Fruit fly (Drosophila melanogaster): ENCODE measurements around the gene CG12091.

Gene CG12091

DNA sequence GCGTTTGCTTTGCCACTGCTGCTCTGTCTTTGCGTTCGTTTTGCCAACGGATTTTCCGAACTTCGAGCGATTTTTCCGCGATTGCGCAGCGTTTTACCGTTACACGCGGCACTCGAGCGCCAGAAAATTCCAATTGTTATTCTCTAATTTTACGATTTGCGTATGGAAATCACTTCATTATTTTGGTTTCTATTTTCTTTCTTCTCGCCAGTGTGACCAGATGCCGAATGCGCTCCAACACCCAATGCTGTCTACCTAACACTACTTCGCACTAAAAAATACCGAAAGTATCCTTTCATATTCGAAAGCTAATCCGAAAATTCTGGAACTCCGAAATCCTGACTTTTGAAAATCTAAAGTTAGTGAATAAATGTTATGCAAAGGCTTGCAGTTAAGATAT lies 40.2 kb downstream of the CG12091 start, which contains the start of gene CG12084:
Gene CG12084, minus strand, starts transcription at position 236 of the 400 bp plus-strand sequence.
- no peak for TF ChIP-seq pan (optimal IDR thresholded peaks at IDR 0.05)
- no peak for TF ChIP-seq Hr83 (GFP tag; optimal IDR thresholded peaks at IDR 0.05; ENCODE audit: poor library complexity, severe bottlenecking)
- no peak for TF ChIP-seq dmrt93B (GFP tag; optimal IDR thresholded peaks at IDR 0.05)
- no peak for TF ChIP-seq woc (GFP tag; optimal IDR thresholded peaks at IDR 0.05)
- no peak for TF ChIP-seq fru (GFP tag; optimal IDR thresholded peaks at IDR 0.05)
- TF ChIP-seq dl (GFP tag; optimal IDR thresholded peaks at IDR 0.05; ENCODE audit: insufficient read depth in 1 of 2, partially characterized antibody in 2 of 2) = no peak
- TF ChIP-seq h (GFP tag; optimal IDR thresholded peaks at IDR 0.05) = no peak
- no peak for TF ChIP-seq br (GFP tag; optimal IDR thresholded peaks at IDR 0.05)
- TF ChIP-seq N (GFP tag; optimal IDR thresholded peaks at IDR 0.05) = no peak
- no peak for TF ChIP-seq Dfd (GFP tag; optimal IDR thresholded peaks at IDR 0.05)
- TF ChIP-seq CG9705 (GFP tag; optimal IDR thresholded peaks at IDR 0.05) = no peak
- TF ChIP-seq HLH106 (tag; optimal IDR thresholded peaks at IDR 0.05) = no peak
- no peak for TF ChIP-seq tai (GFP tag; optimal IDR thresholded peaks at IDR 0.05)
- no peak for TF ChIP-seq Dif (GFP tag; optimal IDR thresholded peaks at IDR 0.05; ENCODE audit: partially characterized antibody)
- no peak for TF ChIP-seq Jra (GFP tag; optimal IDR thresholded peaks at IDR 0.05)
- no peak for TF ChIP-seq Vsx2 (GFP tag; optimal IDR thresholded peaks at IDR 0.05; ENCODE audit: partially characterized antibody)
- TF ChIP-seq sage (GFP tag; optimal IDR thresholded peaks at IDR 0.05) = no peak
- TF ChIP-seq ey (GFP tag; optimal IDR thresholded peaks at IDR 0.05) = no peak

DNA sequence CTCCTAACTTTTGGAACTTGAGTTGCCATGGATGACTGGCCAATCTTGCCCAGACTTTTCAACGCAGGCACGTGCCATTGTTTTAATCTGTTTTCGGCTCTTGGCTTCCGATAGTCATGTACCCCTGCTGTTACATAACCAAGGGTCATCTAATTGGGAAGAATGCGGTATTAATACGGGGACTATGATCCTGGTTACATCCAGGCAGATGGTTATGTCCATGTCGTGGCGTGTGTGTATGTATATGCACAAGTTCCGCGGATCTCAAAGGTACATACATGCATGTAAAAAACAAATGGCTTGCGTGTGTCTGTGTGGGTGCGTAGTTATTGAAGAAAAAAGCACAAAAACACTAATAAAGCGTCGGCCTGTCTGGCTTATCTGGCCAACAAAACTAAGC lies 40.8 kb downstream of the CG12091 start:
- TF ChIP-seq usp (GFP tag; optimal IDR thresholded peaks at IDR 0.05) (no peak), Hr78 (GFP tag; optimal IDR thresholded peaks at IDR 0.05) (no peak), dl (GFP tag; optimal IDR thresholded peaks at IDR 0.05; ENCODE audit: insufficient read depth in 1 of 2, partially characterized antibody in 2 of 2) (no peak), Mio (GFP tag; optimal IDR thresholded peaks at IDR 0.05) (no peak), Jra (GFP tag; optimal IDR thresholded peaks at IDR 0.05) (no peak), jim (GFP tag; optimal IDR thresholded peaks at IDR 0.05) (no peak), Dfd (GFP tag; optimal IDR thresholded peaks at IDR 0.05) (no peak), Hnf4 (GFP tag; optimal IDR thresholded peaks at IDR 0.05) (no peak), Sp1 (GFP tag; optimal IDR thresholded peaks at IDR 0.05) (no peak), dsf (GFP tag; optimal IDR thresholded peaks at IDR 0.05; ENCODE audit: borderline replicate concordance) (no peak), Dif (GFP tag; optimal IDR thresholded peaks at IDR 0.05; ENCODE audit: partially characterized antibody) (no peak), woc (GFP tag; optimal IDR thresholded peaks at IDR 0.05) (no peak), HLH106 (tag; optimal IDR thresholded peaks at IDR 0.05) (no peak), pan (optimal IDR thresholded peaks at IDR 0.05) (no peak), Abd-B (GFP tag; optimal IDR thresholded peaks at IDR 0.05) (no peak), br (GFP tag; optimal IDR thresholded peaks at IDR 0.05) (no peak), fru (GFP tag; optimal IDR thresholded peaks at IDR 0.05) (no peak)

DNA sequence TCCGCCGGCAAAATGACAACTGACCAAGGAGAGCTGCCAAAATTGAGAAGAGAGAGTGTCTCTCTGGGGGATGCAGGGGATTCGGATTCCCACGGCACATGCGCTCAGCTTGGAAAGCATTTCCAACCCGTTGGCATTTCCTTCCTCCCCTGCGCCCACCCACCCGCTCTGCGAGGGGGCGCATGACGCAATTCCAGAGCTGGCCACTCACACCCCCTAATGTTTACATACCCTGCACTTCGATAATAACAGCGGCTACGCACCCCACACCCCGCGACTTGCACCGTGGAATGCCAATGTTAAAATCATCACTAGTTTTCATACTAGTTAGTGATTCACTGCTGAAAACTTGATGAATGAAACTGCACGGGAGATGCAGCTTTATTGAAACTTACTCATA lies 47.1 kb downstream of the CG12091 start, which contains the start of gene stet:
Gene stet, minus strand, starts transcription at position 25 of the 400 bp plus-strand sequence.
- TF ChIP-seq h (GFP tag; optimal IDR thresholded peaks at IDR 0.05) (no peak), Dif (GFP tag; optimal IDR thresholded peaks at IDR 0.05; ENCODE audit: partially characterized antibody) (no peak), jim (GFP tag; optimal IDR thresholded peaks at IDR 0.05) (no peak), fru (GFP tag; optimal IDR thresholded peaks at IDR 0.05) (no peak), usp (GFP tag; optimal IDR thresholded peaks at IDR 0.05) (no peak), lola (GFP tag; optimal IDR thresholded peaks at IDR 0.05) (no peak), br (GFP tag; optimal IDR thresholded peaks at IDR 0.05) (no peak), N (GFP tag; optimal IDR thresholded peaks at IDR 0.05) (no peak), CrebA (GFP tag; optimal IDR thresholded peaks at IDR 0.05; ENCODE audit: borderline replicate concordance) (no peak), CG32264 (GFP tag; optimal IDR thresholded peaks at IDR 0.05) (no peak), HLH106 (tag; optimal IDR thresholded peaks at IDR 0.05) (no peak), Rel (GFP tag; optimal IDR thresholded peaks at IDR 0.05) (no peak), Rel (tag; optimal IDR thresholded peaks at IDR 0.05) (no peak), dmrt93B (GFP tag; optimal IDR thresholded peaks at IDR 0.05) (no peak), pan (optimal IDR thresholded peaks at IDR 0.05) (no peak), Abd-B (GFP tag; optimal IDR thresholded peaks at IDR 0.05) (no peak), OdsH (GFP tag; optimal IDR thresholded peaks at IDR 0.05) (no peak), Myc (optimal IDR thresholded peaks at IDR 0.05) (no peak), foxo (GFP tag; optimal IDR thresholded peaks at IDR 0.05) (no peak)
